Fruit fly (Drosophila melanogaster): ENCODE data around the gene Taf10b.

The Taf10b gene

DNA sequence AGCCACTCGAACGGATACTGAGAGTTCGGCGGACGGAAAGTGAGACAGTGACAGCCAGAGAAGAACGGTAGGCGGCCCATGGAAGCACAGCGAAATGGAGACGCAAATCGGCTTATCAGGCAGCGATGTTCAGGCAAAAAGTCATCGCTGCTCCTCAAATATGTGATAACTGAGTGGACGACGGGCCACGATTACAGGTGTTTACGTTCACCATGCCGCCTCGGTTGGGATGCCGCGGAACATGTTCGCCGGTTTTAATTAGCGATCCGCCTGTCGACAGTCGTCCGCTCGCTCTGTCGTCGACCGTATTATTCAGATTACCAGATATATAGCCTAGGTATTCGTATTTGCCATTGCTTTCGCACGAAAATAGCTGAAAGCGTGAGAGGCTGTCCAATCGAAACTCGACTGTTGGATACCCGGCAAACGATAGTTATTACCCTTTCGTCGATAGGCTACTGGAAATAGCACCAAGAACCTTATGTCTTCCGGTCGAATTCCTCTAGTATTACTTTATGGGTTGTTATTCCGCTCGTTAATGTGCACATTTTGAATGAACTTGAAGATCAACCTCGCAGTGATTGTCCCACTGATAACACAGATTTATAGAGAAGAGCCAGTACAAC is 16.4 kb downstream of the Taf10b start (continued):
- TF ChIP-seq Stat92E (GFP tag; optimal IDR thresholded peaks at IDR 0.05) = no peak
- peak; percentile 17 for TF ChIP-seq lbe (GFP tag; optimal IDR thresholded peaks at IDR 0.05)
- TF ChIP-seq slp2 (GFP tag; optimal IDR thresholded peaks at IDR 0.05) = no peak
- TF ChIP-seq CG9215 (GFP tag; IDR thresholded peaks at IDR 0.05) = no peak
- TF ChIP-seq CG4282 (GFP tag; optimal IDR thresholded peaks at IDR 0.05) = no peak
- no peak for TF ChIP-seq CG9797 (GFP tag; optimal IDR thresholded peaks at IDR 0.05)
- TF ChIP-seq exex (tag; optimal IDR thresholded peaks at IDR 0.05) = peak; percentile 77
- TF ChIP-seq CG8290 (GFP tag; optimal IDR thresholded peaks at IDR 0.05) = no peak
- peak in 1 of 2 experiments; percentile 53 for TF ChIP-seq CG8290 (tag; optimal IDR thresholded peaks at IDR 0.05)
- TF ChIP-seq Deaf1 (tag; optimal IDR thresholded peaks at IDR 0.05) = peak; percentile 79
- no peak for TF ChIP-seq CG17829 (tag; optimal IDR thresholded peaks at IDR 0.05)
- no peak for TF ChIP-seq pnt (GFP tag; optimal IDR thresholded peaks at IDR 0.05)

DNA sequence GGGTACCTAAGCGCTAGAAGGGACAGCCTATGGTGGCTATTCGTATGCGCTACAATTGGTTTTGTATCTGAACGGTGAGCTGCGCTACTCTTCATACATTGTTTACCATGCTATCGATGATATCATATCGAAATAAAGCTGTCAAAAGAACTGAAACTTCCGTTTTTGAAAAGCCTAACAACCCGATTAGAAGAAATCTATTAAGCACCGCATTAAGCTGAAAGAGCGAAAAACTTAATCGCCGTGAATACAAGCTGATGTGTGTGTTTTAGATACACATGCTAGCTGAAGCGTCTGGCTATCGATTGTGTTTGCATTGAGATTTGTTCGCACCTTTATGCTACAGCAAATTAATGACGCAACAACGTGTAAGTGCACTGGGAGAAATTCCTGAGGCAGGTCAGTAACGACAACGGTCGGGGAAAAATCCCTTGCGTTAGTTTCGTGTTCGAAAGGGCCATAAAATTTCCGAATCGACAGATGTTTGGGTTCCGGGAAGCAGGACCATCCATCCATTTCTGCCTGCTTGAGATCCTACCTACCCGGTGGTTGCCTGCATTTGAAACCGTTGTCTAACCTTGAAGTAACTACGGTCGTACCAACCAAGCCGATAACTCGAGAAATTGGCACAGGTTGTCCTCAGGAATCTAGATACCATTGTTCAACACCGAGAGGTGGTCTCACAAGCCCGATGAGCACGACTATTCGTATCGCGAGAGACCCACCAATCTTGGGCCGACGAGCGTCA is 17.1 kb downstream of the Taf10b start:
- TF ChIP-seq Dll (GFP tag; IDR thresholded peaks at IDR 0.05; ENCODE audit: partially characterized antibody) = no peak
- TF ChIP-seq CG14050 (GFP tag; IDR thresholded peaks at IDR 0.05) = no peak
- peak; percentile 65 for TF ChIP-seq CG8281 (tag; optimal IDR thresholded peaks at IDR 0.05)
- TF ChIP-seq corto (GFP tag; optimal IDR thresholded peaks at IDR 0.05) = no peak
- no peak for TF ChIP-seq CG5953 (GFP tag; IDR thresholded peaks at IDR 0.05)
- peak; percentile 83 for TF ChIP-seq CG12071 (GFP tag; optimal IDR thresholded peaks at IDR 0.05)
- TF ChIP-seq Fer3 (tag; optimal IDR thresholded peaks at IDR 0.05) = peak; percentile 88
- peak; percentile 50 for TF ChIP-seq en (GFP tag; optimal IDR thresholded peaks at IDR 0.05)
- peak; percentile 66 for TF ChIP-seq kni (GFP tag; optimal IDR thresholded peaks at IDR 0.05)
- TF ChIP-seq Max (GFP tag; optimal IDR thresholded peaks at IDR 0.05) = peak; percentile 50
- TF ChIP-seq CG12744 (GFP tag; optimal IDR thresholded peaks at IDR 0.05) = peak; percentile 65
- peak; percentile 65 for TF ChIP-seq CG14710 (tag; optimal IDR thresholded peaks at IDR 0.05)
- TF ChIP-seq esg (GFP tag; conservative IDR thresholded peaks at IDR 0.05) = no peak
- TF ChIP-seq toy (GFP tag; IDR thresholded peaks at IDR 0.05) = no peak
- TF ChIP-seq pzg (GFP tag; optimal IDR thresholded peaks at IDR 0.05) = peak; percentile 22
- peak; percentile 69 for TF ChIP-seq fu2 (GFP tag; optimal IDR thresholded peaks at IDR 0.05)
- TF ChIP-seq CG7745 (tag; optimal IDR thresholded peaks at IDR 0.05) = no peak
- peak; percentile 17 to 76 for TF ChIP-seq chif (GFP tag; optimal IDR thresholded peaks at IDR 0.05)
- peak; percentile 78 for TF ChIP-seq Dad (GFP tag; optimal IDR thresholded peaks at IDR 0.05)
- TF ChIP-seq CG18619 (GFP tag; optimal IDR thresholded peaks at IDR 0.05) = peak; percentile 76
- peak; percentile 96 for TF ChIP-seq zf30C (GFP tag; optimal IDR thresholded peaks at IDR 0.05)
- TF ChIP-seq CG2889 (GFP tag; IDR thresholded peaks at IDR 0.05) = no peak
- TF ChIP-seq vnd (GFP tag; IDR thresholded peaks at IDR 0.05; ENCODE audit: partially characterized antibody) = no peak
- TF ChIP-seq run (tag; optimal IDR thresholded peaks at IDR 0.05) = no peak
- TF ChIP-seq CG2875 (GFP tag; optimal IDR thresholded peaks at IDR 0.05) = peak; percentile 56
- no peak for TF ChIP-seq ara (GFP tag; IDR thresholded peaks at IDR 0.05)
- peak; percentile 88 for TF ChIP-seq gem (tag; optimal IDR thresholded peaks at IDR 0.05)
- no peak for TF ChIP-seq sr (GFP tag; IDR thresholded peaks at IDR 0.05)
- peak; percentile 83 for TF ChIP-seq CG17829 (tag; optimal IDR thresholded peaks at IDR 0.05)
- TF ChIP-seq Nf-YC (tag; optimal IDR thresholded peaks at IDR 0.05) = peak; percentile 65
- peak; percentile 79 for TF ChIP-seq pum (GFP tag; optimal IDR thresholded peaks at IDR 0.05)
- peak; percentile 55 for TF ChIP-seq CG3163 (GFP tag; optimal IDR thresholded peaks at IDR 0.05)
- TF ChIP-seq CG15601 (tag; optimal IDR thresholded peaks at IDR 0.05) = peak; percentile 68
- peak; percentile 72 for TF ChIP-seq CG4424 (GFP tag; optimal IDR thresholded peaks at IDR 0.05)
- TF ChIP-seq chm (GFP tag; IDR thresholded peaks at IDR 0.05) = no peak
- TF ChIP-seq rib (GFP tag; IDR thresholded peaks at IDR 0.05) = no peak
- no peak for TF ChIP-seq Dref (GFP tag; IDR thresholded peaks at IDR 0.05)

Measured in whole organism, embryonic.